Worm (Caenorhabditis elegans) whole organism, late embryonic: ENCODE measurements around the gene srbc-36.
A peak's percentile ranks its signal among the peaks of the same experiment; 100 is the strongest.
"Not testable (repeated sequence)": the region's sequence is repeated elsewhere in the genome, so short reads cannot be mapped to it uniquely, and the experiment has no call there.

Source experiments
- C08G9.2 ChIP-seq: sonication (generic microtip); optimal IDR thresholded peaks from 2 replicates; lab custom pipeline; 2016; ENCODE audit warnings: mild to moderate bottlenecking, missing genetic modification characterization, moderate library complexity, missing compliant biosample characterization
- C38D4.7 ChIP-seq: fragments of 200-800 bp; sonication (Bioruptor generic); optimal IDR thresholded peaks from 2 replicates; lab custom pipeline; 2018; ENCODE audit warnings: mild to moderate bottlenecking, missing genetic modification characterization, moderate library complexity, missing compliant biosample characterization
- F13H6.1 ChIP-seq: sonication (generic microtip); optimal IDR thresholded peaks from 2 replicates; lab custom pipeline; 2016; ENCODE audit warnings: missing genetic modification characterization, missing compliant biosample characterization
- K02D7.2 ChIP-seq: sonication (generic microtip); optimal IDR thresholded peaks from 2 replicates; lab custom pipeline; 2017; ENCODE audit warnings: mild to moderate bottlenecking, missing genetic modification characterization, missing compliant biosample characterization
- Y22D7AL.16 ChIP-seq: sonication (generic microtip); optimal IDR thresholded peaks from 2 replicates; lab custom pipeline; 2016; ENCODE audit warnings: missing genetic modification characterization, missing compliant biosample characterization
- ahr-1 ChIP-seq: sonication (generic microtip); optimal IDR thresholded peaks from 2 replicates; lab custom pipeline; 2016; ENCODE audit warnings: missing genetic modification characterization, missing compliant biosample characterization
- ama-1 ChIP-seq: fragments of 150-350 bp; optimal IDR thresholded peaks from 2 replicates; lab custom pipeline; 2014
- ceh-14 ChIP-seq: sonication (generic microtip); optimal IDR thresholded peaks from 2 replicates; lab custom pipeline; 2016; ENCODE audit warnings: missing genotype, missing genetic modification characterization, missing compliant biosample characterization
- ceh-18 ChIP-seq: sonication (generic microtip); optimal IDR thresholded peaks from 2 replicates; lab custom pipeline; 2016; ENCODE audit warnings: missing genetic modification characterization, missing compliant biosample characterization
- ceh-19 ChIP-seq: fragments of 200-800 bp; sonication (Bioruptor generic); optimal IDR thresholded peaks from 2 replicates; lab custom pipeline; 2018; ENCODE audit warnings: mild to moderate bottlenecking, missing genetic modification characterization, missing compliant biosample characterization
- ceh-22 ChIP-seq: sonication (generic microtip); optimal IDR thresholded peaks from 2 replicates; lab custom pipeline; 2017; ENCODE audit warnings: missing biosample characterization, missing genetic modification characterization
- ceh-30 ChIP-seq: fragments of 150-350 bp; optimal IDR thresholded peaks from 2 replicates; lab custom pipeline; 2014; ENCODE audit warnings: missing biosample characterization, missing genetic modification characterization
- ceh-31 ChIP-seq: sonication (generic microtip); optimal IDR thresholded peaks from 2 replicates; lab custom pipeline; 2016; ENCODE audit warnings: missing genetic modification characterization, missing compliant biosample characterization
- che-1 ChIP-seq: sonication (generic microtip); optimal IDR thresholded peaks from 2 replicates; lab custom pipeline; 2016; ENCODE audit warnings: mild to moderate bottlenecking, missing genetic modification characterization, missing compliant biosample characterization
- dmd-4 ChIP-seq: sonication (generic microtip); optimal IDR thresholded peaks from 2 replicates; lab custom pipeline; 2016; ENCODE audit warnings: borderline replicate concordance, missing genetic modification characterization, missing compliant biosample characterization
- dve-1 ChIP-seq: sonication (generic microtip); optimal IDR thresholded peaks from 2 replicates; lab custom pipeline; 2017; ENCODE audit warnings: antibody characterized with exemption, mild to moderate bottlenecking, missing genetic modification characterization, missing compliant biosample characterization
- elt-2 ChIP-seq: sonication (generic microtip); optimal IDR thresholded peaks from 2 replicates; lab custom pipeline; 2016; ENCODE audit warnings: missing genetic modification reagents, missing genetic modification characterization, missing compliant biosample characterization
- elt-4 ChIP-seq: sonication (generic microtip); optimal IDR thresholded peaks from 2 replicates; lab custom pipeline; 2016; ENCODE audit warnings: missing genetic modification characterization, missing compliant biosample characterization
- ets-4 ChIP-seq: sonication (generic microtip); optimal IDR thresholded peaks from 2 replicates; lab custom pipeline; 2016; ENCODE audit warnings: missing genetic modification characterization, missing compliant biosample characterization
- eyg-1 ChIP-seq: sonication (generic microtip); optimal IDR thresholded peaks from 2 replicates; lab custom pipeline; 2016; ENCODE audit warnings: missing genotype, missing genetic modification characterization, missing compliant biosample characterization
- fkh-6 ChIP-seq: sonication (generic microtip); optimal IDR thresholded peaks from 2 replicates; lab custom pipeline; 2016; ENCODE audit warnings: missing genetic modification characterization, missing compliant biosample characterization
- hlh-13 ChIP-seq: fragments of 200-800 bp; sonication (Bioruptor generic); optimal IDR thresholded peaks from 2 replicates; lab custom pipeline; 2018; ENCODE audit warnings: mild to moderate bottlenecking, missing genetic modification characterization, missing compliant biosample characterization
- hlh-8 ChIP-seq: sonication (generic microtip); optimal IDR thresholded peaks from 2 replicates; lab custom pipeline; 2016; ENCODE audit warnings: missing genotype, missing genetic modification characterization, missing compliant biosample characterization
- lim-6 ChIP-seq: sonication (generic microtip); optimal IDR thresholded peaks from 2 replicates; lab custom pipeline; 2016; ENCODE audit warnings: missing genetic modification characterization, missing compliant biosample characterization
- madf-2 ChIP-seq: sonication (generic microtip); optimal IDR thresholded peaks from 2 replicates; lab custom pipeline; 2017; ENCODE audit warnings: missing genetic modification characterization, missing compliant biosample characterization
- nfya-1 ChIP-seq: sonication (generic microtip); optimal IDR thresholded peaks from 2 replicates; lab custom pipeline; 2017; ENCODE audit warnings: missing genetic modification characterization, mild to moderate bottlenecking, missing compliant biosample characterization, antibody characterized with exemption, moderate library complexity
- nhr-11 ChIP-seq: fragments of 150-350 bp; optimal IDR thresholded peaks from 2 replicates; lab custom pipeline; 2014; ENCODE audit warnings: missing biosample characterization, missing genetic modification characterization
- npax-4 ChIP-seq: sonication (generic microtip); optimal IDR thresholded peaks from 2 replicates; lab custom pipeline; 2016; ENCODE audit warnings: missing genetic modification characterization, missing compliant biosample characterization
- pag-3 ChIP-seq: sonication (generic microtip); optimal IDR thresholded peaks from 2 replicates; lab custom pipeline; 2016; ENCODE audit warnings: missing compliant biosample characterization, missing genetic modification characterization, borderline replicate concordance
- pat-9 ChIP-seq: fragments of 200-800 bp; sonication (Bioruptor generic); optimal IDR thresholded peaks from 2 replicates; lab custom pipeline; 2018; ENCODE audit warnings: mild to moderate bottlenecking, missing genetic modification characterization, moderate library complexity, missing compliant biosample characterization
- pqm-1 ChIP-seq: sonication (generic microtip); optimal IDR thresholded peaks from 2 replicates; lab custom pipeline; 2016; ENCODE audit warnings: missing genetic modification characterization, missing compliant biosample characterization
- pros-1 ChIP-seq: fragments of 150-350 bp; optimal IDR thresholded peaks from 2 replicates; lab custom pipeline; 2014; ENCODE audit warnings: missing biosample characterization, missing genetic modification reagents, missing genetic modification characterization
- rnt-1 ChIP-seq: sonication (generic microtip); optimal IDR thresholded peaks from 2 replicates; lab custom pipeline; 2016; ENCODE audit warnings: missing genetic modification characterization, missing compliant biosample characterization
- sdc-2 ChIP-seq: sonication (generic microtip); optimal IDR thresholded peaks from 2 replicates; lab custom pipeline; 2016; ENCODE audit warnings: missing genotype, missing genetic modification characterization, missing compliant biosample characterization
- sox-2 ChIP-seq: fragments of 200-800 bp; sonication (Bioruptor generic); IDR thresholded peaks from 2 replicates; pipeline ENCODE4 v1.3.6; 2022; ENCODE audit warnings: missing genetic modification reagents, missing genetic modification characterization, missing compliant biosample characterization
- tbx-2 ChIP-seq: sonication (generic microtip); optimal IDR thresholded peaks from 2 replicates; lab custom pipeline; 2016; ENCODE audit warnings: missing genetic modification characterization, missing compliant biosample characterization
- unc-55 ChIP-seq: sonication (generic microtip); optimal IDR thresholded peaks from 2 replicates; lab custom pipeline; 2017; ENCODE audit warnings: missing biosample characterization, missing genetic modification reagents, missing genetic modification characterization

Gene srbc-36

DNA sequence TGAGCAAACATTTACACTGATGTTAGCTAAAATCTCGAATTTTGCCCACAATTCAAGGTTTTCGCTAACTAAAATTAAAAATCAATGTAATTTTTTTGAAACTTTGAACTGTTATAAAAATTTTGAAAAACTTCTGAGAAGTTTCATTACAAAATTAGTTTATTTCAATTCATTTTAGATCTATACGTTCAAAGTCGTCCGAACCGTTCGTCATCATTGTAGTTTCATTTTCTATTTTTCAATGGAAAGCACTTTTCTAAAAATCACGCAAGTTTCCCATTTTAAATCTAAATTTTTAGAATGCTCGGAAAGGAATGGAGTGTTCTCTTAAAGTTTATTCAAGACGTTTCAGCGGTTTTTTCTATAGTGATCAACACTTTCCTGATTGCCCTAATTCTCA, 19.5 kb upstream of the srbc-36 start, which contains the start of gene str-228:
TSS of gene str-228 (plus strand) at position 301 of the 400 bp plus-strand sequence.
- TF ChIP-seq ceh-31 (tag; lab: Kevin White, UChicago), result no peak
- no peak for TF ChIP-seq dve-1 (tag; lab: Kevin White, UChicago)
- TF ChIP-seq sdc-2 (tag; lab: Kevin White, UChicago), result no peak
- no peak for TF ChIP-seq pag-3 (tag; lab: Kevin White, UChicago)
- TF ChIP-seq elt-4 (tag; lab: Kevin White, UChicago), result no peak
- TF ChIP-seq ceh-14, result no peak
- TF ChIP-seq ceh-18 (tag; lab: Kevin White, UChicago), result no peak
- no peak for TF ChIP-seq nhr-11 (tag; lab: Kevin White, UChicago)
- TF ChIP-seq F13H6.1 (tag; lab: Kevin White, UChicago), result no peak
- no peak for TF ChIP-seq C38D4.7 (GFP tag; lab: Kevin White, UChicago)
- TF ChIP-seq ahr-1 (tag; lab: Kevin White, UChicago), result no peak
- TF ChIP-seq nfya-1 (tag; lab: Kevin White, UChicago), result no peak
- no peak for TF ChIP-seq C08G9.2 (tag; lab: Kevin White, UChicago)
- no peak for TF ChIP-seq tbx-2 (tag; lab: Kevin White, UChicago)
- TF ChIP-seq ceh-22 (tag; lab: Kevin White, UChicago), result no peak
- no peak for TF ChIP-seq rnt-1
- TF ChIP-seq ceh-19 (GFP tag; lab: Kevin White, UChicago), result no peak
- TF ChIP-seq elt-2 (tag; lab: Kevin White, UChicago), result no peak
- TF ChIP-seq ceh-30 (tag; lab: Kevin White, UChicago), result no peak
- no peak for TF ChIP-seq che-1 (tag; lab: Kevin White, UChicago)

DNA sequence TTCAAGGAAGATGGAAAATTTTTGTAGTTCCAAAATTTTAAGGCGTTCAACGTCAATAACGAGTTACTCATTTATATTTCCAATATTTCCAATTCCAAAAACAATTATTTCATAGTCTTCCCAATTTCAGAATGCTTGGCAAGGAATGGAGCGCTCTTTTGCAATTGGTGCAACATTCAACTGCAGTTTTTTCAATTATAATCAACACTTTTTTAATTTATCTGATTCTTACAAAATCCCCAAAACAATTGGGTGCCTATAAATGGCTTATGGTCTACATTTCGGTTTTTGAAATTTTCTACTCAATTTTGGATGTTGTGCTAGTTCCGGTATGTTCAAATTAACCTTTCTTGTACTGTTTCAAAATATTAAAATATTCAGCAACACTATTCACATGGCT, 17.4 kb upstream of the srbc-36 start, which contains the start of gene str-225:
TSS of gene str-225 (plus strand) at position 132 of the 400 bp plus-strand sequence.
- TF ChIP-seq madf-2 (tag; lab: Kevin White, UChicago) (no peak), sox-2 (GFP tag; lab: Robert Waterston, UW) (no peak), fkh-6 (tag; lab: Kevin White, UChicago) (no peak)

DNA sequence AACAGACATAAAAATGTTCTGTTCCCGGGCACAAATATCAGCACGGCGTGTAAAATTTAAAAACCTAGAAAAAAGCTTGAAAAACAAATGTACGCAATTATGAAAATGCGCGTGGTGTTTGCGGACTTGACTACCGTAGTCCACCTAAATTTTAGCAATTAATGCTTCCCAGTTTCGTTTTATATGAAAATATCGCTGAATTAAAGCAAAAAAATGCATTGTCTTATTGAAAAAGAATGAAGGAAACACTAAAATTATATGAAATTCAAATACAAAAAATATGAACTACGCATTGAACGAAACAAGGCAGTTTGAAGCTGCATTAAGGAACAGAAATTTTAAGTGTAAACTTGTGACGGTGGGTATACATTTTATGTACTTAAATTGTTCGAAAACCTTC, 15.9 kb upstream of the srbc-36 start, which contains the start of gene ugt-64:
TSS of gene ugt-64 (minus strand) at position 101 of the 400 bp plus-strand sequence.
- not testable (repeated sequence) for TF ChIP-seq ets-4 (tag; lab: Kevin White, UChicago); unc-55 (GFP tag; lab: Kevin White, UChicago); tbx-2 (tag; lab: Kevin White, UChicago)

DNA sequence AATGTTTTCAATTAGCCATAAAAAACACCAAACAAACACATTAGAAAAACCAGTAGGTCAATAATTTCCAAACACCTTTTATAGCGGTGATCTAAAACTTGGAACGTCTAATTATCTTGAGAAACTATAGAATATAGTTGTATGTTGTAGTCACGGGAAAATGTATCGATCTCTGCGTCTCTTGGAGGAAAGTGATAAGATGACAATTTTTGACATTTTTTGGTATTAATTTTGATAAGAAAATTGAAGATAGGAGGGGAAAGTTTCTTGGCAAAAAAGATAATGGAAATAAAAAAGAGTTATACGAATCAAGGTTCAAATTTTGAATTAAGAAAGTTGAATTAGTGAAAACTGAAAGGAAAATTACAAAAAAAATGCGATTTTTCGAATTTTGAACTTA, 15.4 kb upstream of the srbc-36 start:
- no peak for TF ChIP-seq che-1 (tag; lab: Kevin White, UChicago)
- peak; percentile 91 for TF ChIP-seq elt-2 (tag; lab: Kevin White, UChicago)
- TF ChIP-seq, all 69 proteins: peak for 1

DNA sequence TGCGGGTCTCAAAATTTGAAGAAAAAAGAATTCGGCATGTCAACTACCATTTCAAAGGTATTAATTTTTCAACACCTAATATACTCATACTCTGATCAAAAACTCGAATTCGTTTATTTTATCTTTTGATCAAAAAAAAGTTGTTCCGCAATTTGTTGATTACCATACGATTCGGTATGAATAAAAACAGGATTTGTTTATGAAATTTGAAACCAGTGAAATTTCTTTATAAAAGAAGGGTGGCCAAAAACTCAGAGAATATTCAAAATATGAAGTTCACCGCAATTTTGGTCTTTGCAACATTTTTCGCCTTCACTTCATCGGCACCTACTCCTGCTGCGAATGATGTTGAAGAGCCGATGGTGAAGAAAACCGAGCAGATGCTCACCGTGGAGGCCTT, 11.7 kb upstream of the srbc-36 start, which contains the start of the genes C07G3.8 and C07G3.10:
TSS of gene C07G3.8 (minus strand) at position 101 of the 400 bp plus-strand sequence.
TSS of gene C07G3.10 (plus strand) at position 270 of the 400 bp plus-strand sequence.
- TF ChIP-seq nhr-11 (tag; lab: Kevin White, UChicago), result no peak
- no peak for TF ChIP-seq pros-1
- TF ChIP-seq hlh-13 (GFP tag; lab: Kevin White, UChicago), result no peak
- no peak for TF ChIP-seq ets-4 (tag; lab: Kevin White, UChicago)
- no peak for TF ChIP-seq rnt-1
- no peak for TF ChIP-seq dmd-4 (tag; lab: Kevin White, UChicago)
- no peak for TF ChIP-seq Y22D7AL.16 (tag; lab: Kevin White, UChicago)
- TF ChIP-seq sox-2 (GFP tag; lab: Robert Waterston, UW), result no peak
- TF ChIP-seq K02D7.2 (tag; lab: Kevin White, UChicago), result no peak
- no peak for TF ChIP-seq madf-2 (tag; lab: Kevin White, UChicago)
- no peak for TF ChIP-seq hlh-8 (tag; lab: Kevin White, UChicago)
- TF ChIP-seq pat-9 (tag; lab: Kevin White, UChicago), result no peak
- TF ChIP-seq ama-1, result no peak
- TF ChIP-seq npax-4 (tag; lab: Kevin White, UChicago), result no peak
- no peak for TF ChIP-seq pqm-1 (tag; lab: Kevin White, UChicago)
- no peak for TF ChIP-seq ceh-31 (tag; lab: Kevin White, UChicago)
- no peak for TF ChIP-seq C38D4.7 (GFP tag; lab: Kevin White, UChicago)
- no peak for TF ChIP-seq eyg-1
- TF ChIP-seq lim-6, result no peak
